Worm (Caenorhabditis elegans): ENCODE data around the gene T13F2.2.
"Not testable (repeated sequence)": the region's sequence is repeated elsewhere in the genome, so short reads cannot be mapped to it uniquely, and the experiment has no call there.

Gene T13F2.2

DNA sequence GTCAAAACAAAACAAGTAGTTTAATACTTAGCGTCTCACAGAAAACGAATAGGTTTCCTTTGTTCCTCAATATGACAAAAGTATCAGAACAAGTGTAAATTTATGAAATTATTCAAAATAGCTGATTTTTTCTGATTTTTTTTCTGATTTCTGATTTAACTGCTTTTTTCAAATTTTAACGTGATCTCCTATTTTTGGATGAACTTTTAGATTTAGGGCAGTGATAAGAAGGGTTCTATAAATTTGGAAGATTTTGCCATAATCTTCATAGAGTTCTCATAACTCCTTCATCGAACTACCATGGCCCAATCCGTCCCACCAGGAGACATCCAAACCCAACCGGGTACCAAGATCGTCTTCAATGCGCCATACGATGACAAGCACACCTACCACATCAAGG is 27.4 kb downstream of the T13F2.2 start, which contains the start of gene msp-78:
TSS of gene msp-78 (plus strand) at position 301 of the 400 bp plus-strand sequence.
- TF ChIP-seq fos-1, ztf-11, nhr-21 (tag; optimal IDR thresholded peaks at IDR 0.05): not testable (repeated sequence)

DNA sequence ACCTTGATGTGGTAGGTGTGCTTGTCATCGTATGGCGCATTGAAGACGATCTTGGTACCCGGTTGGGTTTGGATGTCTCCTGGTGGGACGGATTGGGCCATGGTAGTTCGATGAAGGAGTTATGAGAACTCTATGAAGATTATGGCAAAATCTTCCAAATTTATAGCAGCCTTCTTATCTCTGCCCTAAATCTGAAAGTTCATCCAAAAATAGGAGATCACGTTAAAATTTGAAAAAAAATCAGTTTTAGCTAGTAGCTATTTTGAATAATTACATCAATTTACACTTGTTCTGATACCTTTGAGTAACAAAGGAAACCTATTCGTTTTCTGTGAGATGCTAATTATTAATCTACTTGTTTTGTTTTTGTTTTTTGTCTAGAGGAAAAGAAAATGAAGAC is 30.1 kb downstream of the T13F2.2 start, which contains the start of gene msp-79:
TSS of gene msp-79 (minus strand) at position 101 of the 400 bp plus-strand sequence.
- TF ChIP-seq mab-5, lin-11, sem-4 (tag; optimal IDR thresholded peaks at IDR 0.05): not testable (repeated sequence)

DNA sequence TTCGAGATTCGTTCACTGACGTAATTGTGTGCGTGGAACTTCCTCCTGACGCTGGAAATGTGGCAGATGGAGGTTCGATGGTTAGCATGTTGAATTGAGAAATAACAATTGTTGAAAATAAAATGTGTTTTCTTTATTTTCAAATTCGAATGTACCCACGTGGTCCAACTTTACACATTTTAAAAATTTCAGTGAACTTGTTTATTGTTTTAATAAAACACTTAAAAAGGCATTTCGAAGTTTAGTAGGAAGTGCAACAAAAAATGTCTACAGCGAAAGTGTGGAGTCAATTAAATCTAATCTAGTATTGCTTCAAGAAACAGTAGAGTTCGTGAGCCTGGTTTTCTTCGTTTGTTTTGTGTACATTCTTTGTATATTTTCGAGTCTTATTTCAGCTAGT is 30.9 kb downstream of the T13F2.2 start, which contains the start of gene ssp-36:
TSS of gene ssp-36 (minus strand) at position 101 of the 400 bp plus-strand sequence.
- TF ChIP-seq crh-2 (tag; optimal IDR thresholded peaks at IDR 0.05) (no peak), gmeb-1 (tag; optimal IDR thresholded peaks at IDR 0.05) (no peak), dmd-4 (tag; optimal IDR thresholded peaks at IDR 0.05) (no peak), nhr-10 (tag; optimal IDR thresholded peaks at IDR 0.05) (no peak), Y55F3AM.14 (GFP tag; optimal IDR thresholded peaks at IDR 0.05) (no peak), skn-1 (tag; optimal IDR thresholded peaks at IDR 0.05) (no peak)

DNA sequence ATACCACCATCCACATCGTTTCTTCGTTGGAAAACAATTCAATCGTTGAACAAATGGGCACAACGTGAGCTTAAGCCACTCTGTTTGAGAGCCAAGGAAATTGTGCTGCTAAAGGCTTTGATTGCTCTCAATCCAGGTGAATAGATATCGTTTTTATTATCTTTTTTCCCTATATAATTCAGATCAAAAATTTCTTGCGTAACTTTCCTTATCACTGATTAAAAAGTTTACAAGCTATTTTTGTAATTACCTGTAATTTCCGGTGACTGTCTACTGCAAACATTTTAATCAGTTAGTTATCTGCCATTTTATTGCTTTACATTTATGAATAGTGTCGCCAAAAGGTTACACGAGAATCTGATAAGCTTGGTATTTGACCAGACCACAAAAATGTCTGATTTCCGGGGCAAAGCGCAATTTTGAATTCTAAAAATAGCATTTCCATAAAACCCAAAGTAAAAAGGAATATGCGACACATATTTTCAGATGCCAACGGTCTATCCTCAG is 34.4 kb downstream of the T13F2.2 start:
- peak; percentile 1 for TF ChIP-seq egl-27 (tag; optimal IDR thresholded peaks at IDR 0.05)
- peak; percentile 85 for TF ChIP-seq fos-1 (tag; optimal IDR thresholded peaks at IDR 0.05)
- no peak for TF ChIP-seq unc-62 (GFP tag; optimal IDR thresholded peaks at IDR 0.05)
- TF ChIP-seq lin-11 (tag; optimal IDR thresholded peaks at IDR 0.05): no peak

DNA sequence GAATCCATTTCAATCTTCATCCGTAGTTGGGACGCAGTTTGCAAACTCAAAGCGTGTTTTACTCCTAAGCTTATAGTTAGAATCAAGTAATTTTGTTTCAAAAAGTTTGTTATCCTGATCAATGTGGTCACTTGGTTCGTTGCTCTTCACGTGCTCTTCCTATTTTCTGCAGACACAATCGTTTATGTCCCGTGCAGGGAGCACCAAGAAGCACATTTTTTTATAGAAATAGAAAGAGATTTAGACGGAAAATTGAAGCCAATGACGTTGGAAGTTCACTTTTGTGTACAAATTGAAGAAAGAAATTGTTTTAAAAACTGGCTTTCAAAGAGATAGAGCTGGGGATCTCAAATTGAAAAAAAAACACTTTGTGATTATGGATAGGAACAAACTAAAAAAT is 35.4 kb downstream of the T13F2.2 start:
- TF ChIP-seq F13H6.1 (tag; optimal IDR thresholded peaks at IDR 0.05) (peak; percentile 2), crh-2 (tag; optimal IDR thresholded peaks at IDR 0.05) (peak; percentile 19), nhr-129 (tag; optimal IDR thresholded peaks at IDR 0.05) (peak; percentile 3), nhr-11 (tag; optimal IDR thresholded peaks at IDR 0.05) (no peak)

ce11 chrIV:9757425-9757740 is 39.8 kb downstream of the T13F2.2 start, which contains the start of gene nhr-97:
Gene nhr-97 (plus strand): TSS chrIV:9757641.
- TF ChIP-seq nhr-129 (tag; optimal IDR thresholded peaks at IDR 0.05) (no peak), C34F6.9 (tag; optimal IDR thresholded peaks at IDR 0.05) (no peak), F13H6.1 (tag; optimal IDR thresholded peaks at IDR 0.05) (no peak)

- TF ChIP-seq zag-1 (tag; optimal IDR thresholded peaks at IDR 0.05) (no peak), ztf-4 (tag; optimal IDR thresholded peaks at IDR 0.05) (no peak), egl-27 (tag; optimal IDR thresholded peaks at IDR 0.05) (no peak), nhr-25 (tag; optimal IDR thresholded peaks at IDR 0.05) (peak; percentile 69), ZK546.5 (tag; optimal IDR thresholded peaks at IDR 0.05) (no peak), fos-1 (tag; optimal IDR thresholded peaks at IDR 0.05) (peak; percentile 73), nhr-10 (tag; optimal IDR thresholded peaks at IDR 0.05) (no peak), dmd-4 (tag; optimal IDR thresholded peaks at IDR 0.05) (no peak), snpc-4 (tag; optimal IDR thresholded peaks at IDR 0.05) (no peak), elt-1 (tag; optimal IDR thresholded peaks at IDR 0.05) (no peak), lsy-2 (tag; optimal IDR thresholded peaks at IDR 0.05) (no peak), mab-5 (tag; optimal IDR thresholded peaks at IDR 0.05) (no peak), ceh-16 (tag; optimal IDR thresholded peaks at IDR 0.05) (no peak), gmeb-1 (tag; optimal IDR thresholded peaks at IDR 0.05) (peak; percentile 55), Y55F3AM.14 (GFP tag; optimal IDR thresholded peaks at IDR 0.05) (no peak), peb-1 (tag; optimal IDR thresholded peaks at IDR 0.05) (no peak), nhr-237 (tag; optimal IDR thresholded peaks at IDR 0.05) (no peak), elt-3 (tag; optimal IDR thresholded peaks at IDR 0.05) (no peak), sma-9 (GFP tag; optimal IDR thresholded peaks at IDR 0.05) (peak; percentile 59), sma-9 (tag; optimal IDR thresholded peaks at IDR 0.05) (no peak), sma-3 (GFP tag; optimal IDR thresholded peaks at IDR 0.05) (peak; percentile 60), nhr-23 (tag; optimal IDR thresholded peaks at IDR 0.05) (no peak), nhr-77 (tag; optimal IDR thresholded peaks at IDR 0.05) (no peak), F13H6.1 (tag; optimal IDR thresholded peaks at IDR 0.05) (peak; percentile 27), nhr-129 (tag; optimal IDR thresholded peaks at IDR 0.05) (peak; percentile 1), crh-2 (tag; optimal IDR thresholded peaks at IDR 0.05) (peak; percentile 62), blmp-1 (tag; optimal IDR thresholded peaks at IDR 0.05; ENCODE audit: insufficient read depth) (peak; percentile 51), R02D3.7 (tag; optimal IDR thresholded peaks at IDR 0.05) (no peak), nhr-21 (tag; optimal IDR thresholded peaks at IDR 0.05) (peak; percentile 53), mbf-1 (tag; optimal IDR thresholded peaks at IDR 0.05) (no peak), C34F6.9 (tag; optimal IDR thresholded peaks at IDR 0.05) (no peak), unc-39 (tag; optimal IDR thresholded peaks at IDR 0.05) (no peak)
Observed at ce11 chrIV:9756647-9757424, 40.3 kb downstream of the T13F2.2 start.

All from whole organism, L2 larva.